Fruit fly (Drosophila melanogaster) S2 (cell line): ENCODE measurements around the gene RpS21.

Experiments
- CG8478 ChIP-seq: fragments of >200 bp; optimal IDR thresholded peaks from 2 replicates; lab custom pipeline; 2018
- CTCF ChIP-seq, 2 experiments: fragments of >200 bp; optimal IDR thresholded peaks; 2 replicates each; lab custom pipeline; 2018

- no peak for TF ChIP-seq CG8478 (lab: Kevin White, UChicago)
- peak; percentile 92 to 95 for TF ChIP-seq CTCF (optimal IDR thresholded peaks at IDR 0.05; lab: Kevin White, UChicago)
Observed at dm6 chr2L:2855773-2856615, at the start of gene RpS21, which contains the start of gene CG3104.
